Worm (Caenorhabditis elegans): ENCODE measurements around the gene lin-3.

DNA sequence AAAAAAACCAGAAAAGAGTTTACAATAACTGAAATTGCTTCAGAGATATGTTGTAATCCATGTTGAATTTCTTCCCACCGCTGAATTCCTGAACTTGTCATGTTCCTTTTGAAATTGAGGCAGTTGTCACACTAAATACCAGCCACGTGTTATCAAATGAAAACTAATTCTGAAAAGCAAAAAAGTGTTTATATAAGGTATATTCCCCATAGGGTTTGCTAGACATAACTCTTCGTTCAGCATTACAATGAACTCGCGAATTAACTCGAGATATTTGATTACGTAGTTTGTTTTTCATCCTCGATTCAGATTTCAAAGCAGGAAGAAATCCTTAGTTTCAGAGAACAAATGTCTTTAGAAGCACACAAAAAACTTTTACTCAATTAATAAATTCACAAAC, 46.2 kb downstream of the lin-3 start, which contains the start of gene str-3:
- TF ChIP-seq fkh-10 (GFP tag; optimal IDR thresholded peaks at IDR 0.05) = no peak
- TF ChIP-seq nfya-1 (tag; optimal IDR thresholded peaks at IDR 0.05) = no peak
- TF ChIP-seq C08G9.2 (tag; optimal IDR thresholded peaks at IDR 0.05) = no peak
- no peak for TF ChIP-seq pha-2 (tag; optimal IDR thresholded peaks at IDR 0.05)
- TF ChIP-seq odd-2 (tag; optimal IDR thresholded peaks at IDR 0.05) = no peak
- no peak for TF ChIP-seq ref-2 (tag; optimal IDR thresholded peaks at IDR 0.05)
- no peak for TF ChIP-seq nhr-232 (tag; optimal IDR thresholded peaks at IDR 0.05)
- TF ChIP-seq Y22D7AL.16 (tag; optimal IDR thresholded peaks at IDR 0.05) = no peak
